Fruit fly (Drosophila melanogaster): ENCODE data around the gene CG12375.
A peak's percentile ranks its signal among the peaks of the same experiment; 100 is the strongest.

DNA sequence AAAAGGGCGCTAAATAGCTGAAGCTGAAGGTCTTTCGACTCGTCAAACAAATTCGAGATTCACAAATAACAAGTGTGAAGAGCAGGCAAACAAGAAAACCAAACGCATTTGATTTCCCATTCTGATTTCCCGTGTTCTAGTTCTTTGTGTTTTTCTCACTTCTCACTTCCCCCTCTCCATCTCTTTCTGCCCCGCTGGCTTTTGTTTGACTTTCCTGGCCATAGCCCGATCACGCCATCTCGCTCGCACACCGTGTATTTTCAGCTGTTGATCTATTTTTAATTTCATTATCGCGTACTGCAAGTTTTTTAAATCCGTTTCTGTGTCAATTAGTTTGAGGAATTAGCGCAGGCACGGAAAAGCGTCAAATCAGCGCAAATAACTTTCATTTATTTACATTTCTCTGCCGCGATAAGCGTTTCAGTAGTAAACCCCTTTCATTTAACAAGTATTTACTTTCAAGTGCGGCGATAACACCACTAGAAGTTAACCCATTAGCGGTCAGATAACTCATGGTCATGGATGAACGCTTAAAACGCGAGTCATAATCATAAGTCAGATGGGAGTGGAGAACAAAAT lies 37.0 kb upstream of the CG12375 start:
- TF ChIP-seq pan (optimal IDR thresholded peaks at IDR 0.05) (no peak), Dif (GFP tag; optimal IDR thresholded peaks at IDR 0.05; ENCODE audit: partially characterized antibody) (no peak), Rel (GFP tag; optimal IDR thresholded peaks at IDR 0.05) (no peak), Rel (tag; optimal IDR thresholded peaks at IDR 0.05) (no peak), Sp1 (GFP tag; optimal IDR thresholded peaks at IDR 0.05) (no peak), Hr78 (GFP tag; optimal IDR thresholded peaks at IDR 0.05) (no peak), fru (GFP tag; optimal IDR thresholded peaks at IDR 0.05) (peak; percentile 6), CG32264 (GFP tag; optimal IDR thresholded peaks at IDR 0.05) (no peak)

Data from whole organism, wandering third instar larva.